Worm (Caenorhabditis elegans): ENCODE data around the gene fipr-15.

ce11 chrIV:10855049-10855448, 25.3 kb upstream of the fipr-15 start, which contains the start of gene T11G6.3:
- TF ChIP-seq pag-3 (tag; optimal IDR thresholded peaks at IDR 0.05; ENCODE audit: borderline replicate concordance, insufficient read depth): no peak
- TF ChIP-seq tbx-2 (tag; optimal IDR thresholded peaks at IDR 0.05): peak; percentile 17
- no peak for TF ChIP-seq sox-4 (tag; optimal IDR thresholded peaks at IDR 0.05)

Measured in whole organism, L1 larva.